Worm (Caenorhabditis elegans) whole organism, mixed stage, embryonic: Measurements from ENCODE around the gene F26G1.2.

Experiments used
- M03D4.4 ChIP-seq: sonication (generic microtip); optimal IDR thresholded peaks from 2 replicates; lab custom pipeline; 2017; ENCODE audit warnings: mild to moderate bottlenecking, missing genetic modification characterization, missing compliant biosample characterization
- bed-3 ChIP-seq: fragments of 200-800 bp; sonication (Bioruptor generic); optimal IDR thresholded peaks from 3 replicates; lab custom pipeline; 2018; ENCODE audit warnings: mild to moderate bottlenecking, missing genetic modification characterization, moderate library complexity, missing compliant biosample characterization
- blmp-1 ChIP-seq: fragments of 150-350 bp; optimal IDR thresholded peaks from 2 replicates; lab custom pipeline; 2014; ENCODE audit warnings: missing biosample characterization, missing genetic modification characterization
- ceh-39 ChIP-seq: fragments of 150-350 bp; optimal IDR thresholded peaks from 2 replicates; lab custom pipeline; 2014; ENCODE audit warnings: missing biosample characterization, missing genetic modification characterization
- ceh-43 ChIP-seq: fragments of 200-800 bp; sonication (Bioruptor generic); optimal IDR thresholded peaks from 2 replicates; lab custom pipeline; 2018; ENCODE audit warnings: mild to moderate bottlenecking, missing genetic modification characterization, moderate library complexity, missing compliant biosample characterization
- ceh-83 ChIP-seq: fragments of 200-800 bp; sonication (Bioruptor generic); optimal IDR thresholded peaks from 2 replicates; lab custom pipeline; 2018; ENCODE audit warnings: mild to moderate bottlenecking, missing genetic modification characterization, missing compliant biosample characterization
- ces-1 ChIP-seq: fragments of 150-350 bp; optimal IDR thresholded peaks from 2 replicates; lab custom pipeline; 2014; ENCODE audit warnings: missing biosample characterization, missing genetic modification reagents, missing genetic modification characterization
- cnd-1 ChIP-seq: fragments of 200-800 bp; sonication (Bioruptor generic); optimal IDR thresholded peaks from 2 replicates; lab custom pipeline; 2018; ENCODE audit warnings: mild to moderate bottlenecking, missing genetic modification characterization, missing compliant biosample characterization
- drap-1 ChIP-seq: fragments of 200-800 bp; sonication (Bioruptor generic); optimal IDR thresholded peaks from 3 replicates; lab custom pipeline; 2018; ENCODE audit warnings: mild to moderate bottlenecking, missing genetic modification characterization, missing compliant biosample characterization
- elt-1 ChIP-seq: sonication (generic microtip); optimal IDR thresholded peaks from 2 replicates; lab custom pipeline; 2017; ENCODE audit warnings: missing genetic modification characterization, mild to moderate bottlenecking, missing compliant biosample characterization, antibody characterized with exemption, moderate library complexity, borderline replicate concordance; ENCODE audit not compliant: insufficient read depth
- elt-3 ChIP-seq: fragments of 150-350 bp; optimal IDR thresholded peaks from 2 replicates; lab custom pipeline; 2014; ENCODE audit warnings: missing biosample characterization, missing genetic modification characterization
- ham-2 ChIP-seq: fragments of 200-800 bp; sonication (Bioruptor generic); optimal IDR thresholded peaks from 2 replicates; lab custom pipeline; 2018; ENCODE audit warnings: mild to moderate bottlenecking, missing genetic modification characterization, missing compliant biosample characterization
- hlh-1 ChIP-seq: fragments of 150-350 bp; optimal IDR thresholded peaks from 2 replicates; lab custom pipeline; 2014; ENCODE audit warnings: missing biosample characterization, missing genetic modification reagents, missing genetic modification characterization
- lin-13 ChIP-seq: fragments of 150-350 bp; optimal IDR thresholded peaks from 2 replicates; lab custom pipeline; 2014; ENCODE audit warnings: missing biosample characterization, missing genetic modification characterization
- lin-32 ChIP-seq: fragments of 200-800 bp; sonication (Bioruptor generic); optimal IDR thresholded peaks from 2 replicates; lab custom pipeline; 2018; ENCODE audit warnings: mild to moderate bottlenecking, missing genetic modification characterization, missing compliant biosample characterization
- lsy-2 ChIP-seq: fragments of 150-350 bp; optimal IDR thresholded peaks from 2 replicates; lab custom pipeline; 2014; ENCODE audit warnings: missing biosample characterization, missing genetic modification characterization
- mab-5 ChIP-seq: fragments of 150-350 bp; optimal IDR thresholded peaks from 2 replicates; lab custom pipeline; 2014; ENCODE audit warnings: missing biosample characterization, missing genetic modification characterization
- mep-1 ChIP-seq: fragments of 150-350 bp; optimal IDR thresholded peaks from 2 replicates; lab custom pipeline; 2017; ENCODE audit warnings: missing biosample characterization, missing genetic modification reagents, missing genetic modification characterization, inconsistent platforms
- mls-2 ChIP-seq: sonication (generic microtip); optimal IDR thresholded peaks from 2 replicates; lab custom pipeline; 2016; ENCODE audit warnings: mild to moderate bottlenecking, missing genetic modification characterization, moderate library complexity, missing compliant biosample characterization
- nhr-12 ChIP-seq: fragments of 150-350 bp; optimal IDR thresholded peaks from 2 replicates; lab custom pipeline; 2014; ENCODE audit warnings: missing biosample characterization, missing genetic modification characterization
- nhr-2 ChIP-seq: fragments of 150-350 bp; optimal IDR thresholded peaks from 2 replicates; lab custom pipeline; 2014; ENCODE audit warnings: missing biosample characterization, missing genetic modification characterization
- nhr-237 ChIP-seq: fragments of 150-350 bp; optimal IDR thresholded peaks from 2 replicates; lab custom pipeline; 2014; ENCODE audit warnings: missing biosample characterization, missing genetic modification characterization
- nhr-28 ChIP-seq: fragments of 150-350 bp; optimal IDR thresholded peaks from 2 replicates; lab custom pipeline; 2014; ENCODE audit warnings: missing biosample characterization, missing genetic modification characterization
- nhr-76 ChIP-seq: sonication (generic microtip); optimal IDR thresholded peaks from 2 replicates; lab custom pipeline; 2017; ENCODE audit warnings: missing biosample characterization, missing genetic modification characterization
- pha-4 ChIP-seq: fragments of 150-350 bp; optimal IDR thresholded peaks from 2 replicates; lab custom pipeline; 2018; ENCODE audit warnings: missing biosample characterization, missing genetic modification reagents, missing genetic modification characterization
- sem-2 ChIP-seq: fragments of 200-800 bp; sonication (Bioruptor generic); optimal IDR thresholded peaks from 2 replicates; lab custom pipeline; 2018; ENCODE audit warnings: mild to moderate bottlenecking, missing genetic modification characterization, missing compliant biosample characterization
- snpc-4 ChIP-seq: fragments of 150-350 bp; optimal IDR thresholded peaks from 2 replicates; lab custom pipeline; 2014; ENCODE audit warnings: missing biosample characterization, missing genetic modification characterization
- sptf-1 ChIP-seq: sonication (generic microtip); optimal IDR thresholded peaks from 2 replicates; lab custom pipeline; 2017; ENCODE audit warnings: mild to moderate bottlenecking, missing genetic modification characterization, moderate library complexity, missing compliant biosample characterization
- tbx-8 ChIP-seq: fragments of 200-800 bp; sonication (Bioruptor generic); optimal IDR thresholded peaks from 2 replicates; lab custom pipeline; 2018; ENCODE audit warnings: mild to moderate bottlenecking, missing genetic modification characterization, moderate library complexity, missing compliant biosample characterization
- unc-120 ChIP-seq: sonication (generic microtip); optimal IDR thresholded peaks from 2 replicates; lab custom pipeline; 2017; ENCODE audit warnings: missing genetic modification characterization, missing compliant biosample characterization; ENCODE audit not compliant: poor library complexity, severe bottlenecking
- unc-39 ChIP-seq: fragments of 150-350 bp; optimal IDR thresholded peaks from 2 replicates; lab custom pipeline; 2014; ENCODE audit warnings: missing biosample characterization, missing genetic modification characterization
- unc-62 ChIP-seq: fragments of 150-350 bp; optimal IDR thresholded peaks from 2 replicates; lab custom pipeline; 2014; ENCODE audit warnings: missing biosample characterization, missing genetic modification reagents, missing genetic modification characterization
- zip-8 ChIP-seq: fragments of 150-350 bp; optimal IDR thresholded peaks from 2 replicates; lab custom pipeline; 2014; ENCODE audit warnings: missing biosample characterization, missing genetic modification characterization

The F26G1.2 gene

DNA sequence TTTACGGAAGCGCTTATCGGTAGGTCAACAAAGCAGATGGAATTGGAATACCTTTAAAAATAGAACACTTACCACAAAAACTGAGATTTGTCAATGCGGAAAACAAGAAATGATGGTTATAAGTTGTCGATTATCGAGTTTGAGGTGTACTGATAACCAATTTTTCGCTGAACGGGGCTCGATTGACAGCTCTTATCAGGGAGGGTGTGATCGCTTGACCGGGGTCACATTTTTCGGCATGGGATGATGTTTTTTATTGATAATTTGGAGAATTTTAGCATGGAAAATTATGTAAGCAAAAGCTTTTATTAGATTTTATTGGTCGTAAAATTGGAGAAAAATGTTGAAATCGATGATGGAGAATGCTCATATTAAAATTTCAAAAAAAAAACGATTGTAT, 7.0 kb downstream of the F26G1.2 start:
- TF ChIP-seq sptf-1 (tag; lab: Kevin White, UChicago) (no peak), nhr-12 (tag; lab: Kevin White, UChicago) (no peak), ceh-39 (no peak), pha-4 (tag; lab: Kevin White, UChicago) (no peak), unc-120 (no peak), nhr-2 (no peak), lsy-2 (tag; lab: Kevin White, UChicago) (no peak), unc-62 (GFP tag; lab: Kevin White, UChicago) (no peak), hlh-1 (tag; lab: Kevin White, UChicago) (no peak), mab-5 (tag; lab: Kevin White, UChicago) (no peak), elt-1 (no peak), tbx-8 (no peak), nhr-76 (tag; lab: Kevin White, UChicago) (no peak), lin-32 (GFP tag; lab: Kevin White, UChicago) (no peak), zip-8 (tag; lab: Kevin White, UChicago) (no peak), elt-3 (tag; lab: Kevin White, UChicago) (no peak), ceh-83 (GFP tag; lab: Kevin White, UChicago) (no peak)

DNA sequence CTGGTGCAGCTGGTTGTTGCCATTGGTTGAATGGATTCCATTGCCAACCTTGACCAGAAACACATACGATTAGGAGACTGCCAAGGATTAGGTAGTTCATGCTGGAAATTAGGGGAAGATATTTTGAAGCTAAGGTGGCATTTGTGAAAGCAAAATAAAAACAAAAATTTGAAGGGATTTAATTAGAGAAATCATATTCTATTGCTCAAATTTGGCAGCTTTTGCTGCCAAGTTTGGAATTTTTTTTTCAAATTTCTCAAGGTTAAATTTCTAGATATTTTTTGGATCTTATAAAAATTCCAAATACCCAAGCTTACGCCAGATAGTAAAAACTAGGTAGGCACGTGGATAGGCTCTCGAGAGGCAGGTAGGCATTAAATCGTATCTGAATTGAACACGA, 8.4 kb downstream of the F26G1.2 start, which contains the start of gene F26G1.5:
Gene F26G1.5, minus strand, starts transcription at position 101 of the 400 bp plus-strand sequence.
- TF ChIP-seq snpc-4 (tag; lab: Kevin White, UChicago) (no peak), lsy-2 (tag; lab: Kevin White, UChicago) (no peak), lin-32 (GFP tag; lab: Kevin White, UChicago) (no peak), M03D4.4 (tag; lab: Kevin White, UChicago) (no peak), ceh-43 (GFP tag; lab: Kevin White, UChicago) (no peak), drap-1 (no peak), unc-62 (GFP tag; lab: Kevin White, UChicago) (no peak), mab-5 (tag; lab: Kevin White, UChicago) (no peak), elt-1 (no peak), mep-1 (tag; lab: Kevin White, UChicago) (no peak), cnd-1 (tag; lab: Kevin White, UChicago) (no peak), nhr-28 (tag; lab: Kevin White, UChicago) (no peak), ham-2 (no peak), sptf-1 (tag; lab: Kevin White, UChicago) (no peak), zip-8 (tag; lab: Kevin White, UChicago) (no peak), unc-39 (tag; lab: Kevin White, UChicago) (no peak), sem-2 (no peak)

DNA sequence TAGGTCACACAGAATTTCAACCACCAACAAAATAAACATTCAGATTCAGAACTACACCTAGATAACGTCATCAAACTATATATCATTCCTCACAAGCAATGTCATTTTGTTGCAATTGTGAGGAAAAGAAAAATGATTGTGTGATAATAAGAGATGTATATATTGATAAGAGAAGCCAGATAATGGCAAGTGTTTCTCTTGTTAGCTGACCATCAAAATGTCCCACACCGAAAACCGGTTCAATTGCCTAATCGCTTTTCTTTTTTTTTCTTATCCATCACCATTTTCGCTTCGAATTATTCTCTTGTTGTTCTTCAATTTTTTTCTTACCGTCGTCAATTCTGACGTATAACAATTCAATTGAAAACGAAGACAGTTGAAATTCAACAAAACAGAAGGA, 9.6 kb downstream of the F26G1.2 start:
- TF ChIP-seq elt-1 (no peak), cnd-1 (tag; lab: Kevin White, UChicago) (no peak)

DNA sequence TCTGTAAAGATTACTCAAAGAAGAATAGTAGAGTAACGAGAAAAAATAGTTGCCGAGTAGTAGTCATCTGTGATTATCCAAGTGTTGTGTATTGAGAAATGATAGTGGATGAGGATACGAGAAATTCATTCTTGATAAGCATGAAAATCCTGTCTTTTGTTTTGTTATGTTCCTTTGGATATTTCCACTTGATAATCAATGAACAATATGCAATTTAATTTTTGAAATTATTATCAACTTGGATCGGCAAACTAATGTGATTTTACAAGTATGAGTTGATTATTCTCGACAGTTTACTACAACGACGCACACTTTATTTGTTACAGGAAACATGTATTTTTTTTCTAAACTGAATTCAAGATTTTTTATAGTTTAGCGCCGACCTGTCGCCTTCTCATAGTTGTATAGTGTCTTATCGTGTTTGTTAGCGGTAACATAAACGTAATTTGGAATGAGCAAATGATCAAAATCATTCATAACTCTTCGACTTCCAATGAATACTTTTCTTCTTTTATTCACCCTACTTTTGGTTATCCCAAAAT, 11.1 kb downstream of the F26G1.2 start, which contains the start of the genes F26G1.9 and F26G1.10:
Gene F26G1.9, minus strand, starts transcription at position 101 of the 542 bp plus-strand sequence.
Gene F26G1.10, plus strand, starts transcription at position 492 of the 542 bp plus-strand sequence.
- TF ChIP-seq drap-1 (no peak), mls-2 (tag; lab: Kevin White, UChicago) (no peak), mep-1 (tag; lab: Kevin White, UChicago) (no peak), elt-1 (no peak), sptf-1 (tag; lab: Kevin White, UChicago) (no peak), M03D4.4 (tag; lab: Kevin White, UChicago) (no peak), ces-1 (GFP tag; lab: Kevin White, UChicago) (no peak), ceh-43 (GFP tag; lab: Kevin White, UChicago) (no peak), blmp-1 (tag; lab: Kevin White, UChicago) (no peak), lsy-2 (tag; lab: Kevin White, UChicago) (no peak), ceh-83 (GFP tag; lab: Kevin White, UChicago) (no peak), unc-120 (no peak), lin-13 (tag; lab: Kevin White, UChicago) (no peak), nhr-2 (no peak), bed-3 (GFP tag; lab: Kevin White, UChicago) (no peak), pha-4 (tag; lab: Kevin White, UChicago) (no peak), snpc-4 (tag; lab: Kevin White, UChicago) (no peak), nhr-237 (no peak), cnd-1 (tag; lab: Kevin White, UChicago) (no peak)
